Fruit fly (Drosophila melanogaster): ENCODE data around the gene CG31463.

- TF ChIP-seq Ets98B (GFP tag; IDR thresholded peaks at IDR 0.05) (no peak), Pif1A (GFP tag; optimal IDR thresholded peaks at IDR 0.05) (no peak), EcR (GFP tag; optimal IDR thresholded peaks at IDR 0.05) (no peak), D1 (tag; optimal IDR thresholded peaks at IDR 0.05) (no peak), CG17806 (tag; optimal IDR thresholded peaks at IDR 0.05) (no peak), CG10348 (GFP tag; IDR thresholded peaks at IDR 0.05) (no peak), Snoo (tag; optimal IDR thresholded peaks at IDR 0.05) (no peak), CG32121 (GFP tag; IDR thresholded peaks at IDR 0.05) (no peak), CG4496 (GFP tag; IDR thresholded peaks at IDR 0.05) (no peak), CG14655 (GFP tag; optimal IDR thresholded peaks at IDR 0.05) (no peak), gl (tag; optimal IDR thresholded peaks at IDR 0.05) (no peak), Pif1B (GFP tag; optimal IDR thresholded peaks at IDR 0.05) (no peak)
Measured at dm6 chr3R:8279970-8280369, 12.2 kb upstream of the CG31463 start.
